Fruit fly (Drosophila melanogaster): ENCODE results near the gene CG32109.

CG32109 gene

dm6 chr3L:12792933-12793448 lies 47.8 kb downstream of the CG32109 start:
- TF ChIP-seq CG10462 (GFP tag; optimal IDR thresholded peaks at IDR 0.05) (no peak), Aef1 (GFP tag; IDR thresholded peaks at IDR 0.05) (peak; percentile 22; the same call in 1 of the 3 replicates), chm (GFP tag; IDR thresholded peaks at IDR 0.05) (no peak), CG9932 (GFP tag; IDR thresholded peaks at IDR 0.05) (peak; percentile 71), chif (GFP tag; optimal IDR thresholded peaks at IDR 0.05) (peak in 1 of 2 experiments; percentile 6), CG31365 (tag; optimal IDR thresholded peaks at IDR 0.05) (no peak), slp2 (GFP tag; optimal IDR thresholded peaks at IDR 0.05) (no peak), abd-A (tag; optimal IDR thresholded peaks at IDR 0.05) (no peak), NfI (GFP tag; optimal IDR thresholded peaks at IDR 0.05) (peak; percentile 30), HLH3B (GFP tag; IDR thresholded peaks at IDR 0.05) (no peak; the same call in 1 of the 2 replicates), CG9437 (GFP tag; optimal IDR thresholded peaks at IDR 0.05) (peak; percentile 52), rib (GFP tag; IDR thresholded peaks at IDR 0.05) (no peak), NFAT (GFP tag; IDR thresholded peaks at IDR 0.05) (no peak), Ssrp (tag; optimal IDR thresholded peaks at IDR 0.05) (peak; percentile 40), Sox102F (GFP tag; optimal IDR thresholded peaks at IDR 0.05) (peak; percentile 61), CG8290 (GFP tag; optimal IDR thresholded peaks at IDR 0.05) (peak; percentile 50), CG8290 (tag; optimal IDR thresholded peaks at IDR 0.05) (peak in 1 of 2 experiments; percentile 4), HLH54F (GFP tag; optimal IDR thresholded peaks at IDR 0.05) (peak; percentile 30), CG2199 (GFP tag; IDR thresholded peaks at IDR 0.05) (no peak), dmrt11E (tag; optimal IDR thresholded peaks at IDR 0.05) (peak; percentile 24), C15 (GFP tag; IDR thresholded peaks at IDR 0.05) (no peak), dysf (GFP tag; IDR thresholded peaks at IDR 0.05) (peak; percentile 55; the same call in 2 of the 3 replicates), p53 (GFP tag; optimal IDR thresholded peaks at IDR 0.05) (no peak), CG6791 (GFP tag; IDR thresholded peaks at IDR 0.05; ENCODE audit: partially characterized antibody) (no peak), dimm (GFP tag; IDR thresholded peaks at IDR 0.05) (no peak), Gug (GFP tag; IDR thresholded peaks at IDR 0.05) (no peak; the same call in 3 of the 4 replicates), CG11398 (GFP tag; optimal IDR thresholded peaks at IDR 0.05) (no peak), CG15073 (GFP tag; optimal IDR thresholded peaks at IDR 0.05) (peak; percentile 42), Dp (GFP tag; optimal IDR thresholded peaks at IDR 0.05) (no peak), vnd (GFP tag; IDR thresholded peaks at IDR 0.05; ENCODE audit: partially characterized antibody) (no peak), CG17328 (GFP tag; IDR thresholded peaks at IDR 0.05) (peak; percentile 24; the same call in 1 of the 2 replicates), Doc3 (GFP tag; IDR thresholded peaks at IDR 0.05; ENCODE audit: partially characterized antibody) (no peak), CG8924 (tag; optimal IDR thresholded peaks at IDR 0.05) (peak; percentile 75), Fer3 (tag; optimal IDR thresholded peaks at IDR 0.05) (peak; percentile 76), Hr78 (GFP tag; optimal IDR thresholded peaks at IDR 0.05) (peak in 1 of 2 experiments; percentile 21), yki (optimal IDR thresholded peaks at IDR 0.05) (no peak), emc (GFP tag; optimal IDR thresholded peaks at IDR 0.05) (no peak), klu (GFP tag; IDR thresholded peaks at IDR 0.05) (no peak), CG12155 (GFP tag; optimal IDR thresholded peaks at IDR 0.05) (peak; percentile 42), nau (GFP tag; optimal IDR thresholded peaks at IDR 0.05) (peak; percentile 36), CG7987 (GFP tag; optimal IDR thresholded peaks at IDR 0.05) (no peak), Atf6 (GFP tag; IDR thresholded peaks at IDR 0.05) (peak; percentile 63), Rfx (GFP tag; IDR thresholded peaks at IDR 0.05) (peak; percentile 71), Dad (GFP tag; optimal IDR thresholded peaks at IDR 0.05) (no peak), Lpt (GFP tag; optimal IDR thresholded peaks at IDR 0.05) (no peak), Dref (GFP tag; IDR thresholded peaks at IDR 0.05) (no peak), CG17361 (GFP tag; IDR thresholded peaks at IDR 0.05) (peak; percentile 76), knrl (GFP tag; IDR thresholded peaks at IDR 0.05; ENCODE audit: partially characterized antibody) (no peak), CG1647 (GFP tag; optimal IDR thresholded peaks at IDR 0.05) (no peak), MTF-1 (GFP tag; optimal IDR thresholded peaks at IDR 0.05; ENCODE audit: borderline replicate concordance) (no peak), otp (GFP tag; IDR thresholded peaks at IDR 0.05) (no peak), tin (GFP tag; optimal IDR thresholded peaks at IDR 0.05) (peak; percentile 20)
